Worm (Caenorhabditis elegans): ENCODE results near the gene cyn-11.

- TF ChIP-seq lin-15B (tag; optimal IDR thresholded peaks at IDR 0.05) (no peak), elt-3 (tag; optimal IDR thresholded peaks at IDR 0.05) (no peak), snpc-4 (tag; optimal IDR thresholded peaks at IDR 0.05) (no peak), fos-1 (tag; optimal IDR thresholded peaks at IDR 0.05) (no peak), rnt-1 (tag; optimal IDR thresholded peaks at IDR 0.05) (no peak)
These were observed 15.0 kb downstream of the cyn-11 start for ce11 chrII:8701059-8701458.
